Fruit fly (Drosophila melanogaster): ENCODE measurements around the gene CG15155.

The CG15155 gene

DNA sequence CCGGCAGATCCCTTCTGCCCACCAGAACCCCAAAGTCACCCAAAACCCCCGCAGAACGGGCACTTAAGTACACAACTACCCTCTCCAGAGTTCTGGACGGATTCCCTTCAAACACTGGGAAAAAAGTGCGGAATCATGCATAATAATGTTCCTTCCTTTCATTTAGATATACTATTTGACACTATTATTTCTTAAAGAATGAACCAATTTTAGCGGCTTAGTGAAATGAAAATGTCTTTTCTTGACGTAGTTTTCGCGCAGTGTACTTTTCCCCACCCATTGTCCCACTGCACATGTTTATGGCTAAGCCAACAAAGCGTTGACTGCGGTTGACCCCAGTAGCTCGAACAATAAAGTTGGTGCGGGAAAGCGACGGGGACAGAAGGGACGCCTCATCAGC lies 32.0 kb downstream of the CG15155 start:
- TF ChIP-seq pad (GFP tag; optimal IDR thresholded peaks at IDR 0.05) (no peak), Hr96 (GFP tag; optimal IDR thresholded peaks at IDR 0.05) (no peak), tj (GFP tag; optimal IDR thresholded peaks at IDR 0.05) (no peak), CG1620 (GFP tag; optimal IDR thresholded peaks at IDR 0.05) (no peak), CG14711 (tag; optimal IDR thresholded peaks at IDR 0.05) (no peak), Mnt (GFP tag; optimal IDR thresholded peaks at IDR 0.05) (no peak), Crg-1 (GFP tag; optimal IDR thresholded peaks at IDR 0.05) (no peak)

dm6 chr2L:18202811-18203210 lies 48.2 kb downstream of the CG15155 start:
- TF ChIP-seq pad (GFP tag; optimal IDR thresholded peaks at IDR 0.05) (no peak), toe (GFP tag; optimal IDR thresholded peaks at IDR 0.05) (no peak), Crg-1 (GFP tag; optimal IDR thresholded peaks at IDR 0.05) (no peak)

Measured in whole organism, adult.